Worm (Caenorhabditis elegans): ENCODE measurements around the gene mtrf-1L.

ce11 chrIV:5152391-5152790, 34.6 kb upstream of the mtrf-1L start, which contains the start of gene soc-2:
- no peak for TF ChIP-seq ceh-39 (tag; optimal IDR thresholded peaks at IDR 0.05)
- no peak for TF ChIP-seq ces-1 (GFP tag; optimal IDR thresholded peaks at IDR 0.05)
- TF ChIP-seq ztf-11 (tag; optimal IDR thresholded peaks at IDR 0.05): no peak
- TF ChIP-seq sem-2 (GFP tag; optimal IDR thresholded peaks at IDR 0.05): no peak
- TF ChIP-seq unc-62 (GFP tag; optimal IDR thresholded peaks at IDR 0.05): no peak
- TF ChIP-seq sptf-1 (tag; optimal IDR thresholded peaks at IDR 0.05): no peak
- no peak for TF ChIP-seq nhr-12 (tag; optimal IDR thresholded peaks at IDR 0.05)
